Fruit fly (Drosophila melanogaster) whole organism, wandering third instar larva: ENCODE data around the gene CG43894.

Source experiments
- Abd-B ChIP-seq: fragments of >200 bp; optimal IDR thresholded peaks from 2 replicates; lab custom pipeline; 2017; ENCODE audit warnings: missing biosample characterization, missing genetic modification characterization
- CG32264 ChIP-seq: fragments of 200-800 bp; sonication (Bioruptor generic); optimal IDR thresholded peaks from 2 replicates; lab custom pipeline; 2016; ENCODE audit warnings: missing biosample characterization, missing genetic modification characterization
- CG9705 ChIP-seq: fragments of 200-800 bp; sonication (Bioruptor generic); optimal IDR thresholded peaks from 2 replicates; lab custom pipeline; 2018; ENCODE audit warnings: missing biosample characterization, mild to moderate bottlenecking, missing genetic modification characterization
- CrebA ChIP-seq: fragments of 200-800 bp; sonication (Bioruptor generic); optimal IDR thresholded peaks from 2 replicates; lab custom pipeline; 2016; ENCODE audit warnings: missing biosample characterization, mild to moderate bottlenecking, missing genetic modification characterization, borderline replicate concordance
- Dfd ChIP-seq: fragments of >200 bp; optimal IDR thresholded peaks from 2 replicates; lab custom pipeline; 2017; ENCODE audit warnings: missing biosample characterization, missing genetic modification characterization
- Dif ChIP-seq: fragments of 200-275, 200-300 bp; sonication (Bioruptor generic); optimal IDR thresholded peaks from 2 replicates; lab custom pipeline; 2018; ENCODE audit warnings: missing biosample characterization, missing genetic modification characterization; ENCODE audit not compliant: partially characterized antibody
- GATAd ChIP-seq: sonication (Bioruptor generic); optimal IDR thresholded peaks from 2 replicates; lab custom pipeline; 2016; ENCODE audit warnings: missing biosample characterization, missing genetic modification characterization
- HLH106 ChIP-seq: fragments of 200-800 bp; optimal IDR thresholded peaks from 3 replicates; lab custom pipeline; 2019; ENCODE audit warnings: missing biosample characterization, mild to moderate bottlenecking, missing genetic modification characterization, moderate library complexity
- Hnf4 ChIP-seq: fragments of 200-800 bp; sonication (Bioruptor generic); optimal IDR thresholded peaks from 2 replicates; lab custom pipeline; 2016; ENCODE audit warnings: missing biosample characterization, mild to moderate bottlenecking, missing genetic modification characterization
- Hr78 ChIP-seq: fragments of >200 bp; optimal IDR thresholded peaks from 2 replicates; lab custom pipeline; 2017; ENCODE audit warnings: missing biosample characterization, missing genetic modification characterization
- Hr83 ChIP-seq: fragments of 200-300 bp; sonication (Bioruptor generic); optimal IDR thresholded peaks from 2 replicates; lab custom pipeline; 2016; ENCODE audit warnings: missing biosample characterization, mild to moderate bottlenecking, missing genetic modification characterization, moderate library complexity; ENCODE audit not compliant: poor library complexity, severe bottlenecking
- Jra ChIP-seq: sonication (Bioruptor generic); optimal IDR thresholded peaks from 2 replicates; lab custom pipeline; 2016; ENCODE audit warnings: missing biosample characterization, missing genetic modification characterization
- Mio ChIP-seq: sonication (Bioruptor generic); optimal IDR thresholded peaks from 2 replicates; lab custom pipeline; 2016; ENCODE audit warnings: missing biosample characterization, missing genetic modification characterization
- Myc ChIP-seq: fragments of >200 bp; optimal IDR thresholded peaks from 2 replicates; lab custom pipeline; 2017
- N ChIP-seq: fragments of >200 bp; optimal IDR thresholded peaks from 2 replicates; lab custom pipeline; 2018; ENCODE audit warnings: missing biosample characterization, missing external identifiers, missing genetic modification characterization
- OdsH ChIP-seq: fragments of 200-800 bp; sonication (Bioruptor generic); optimal IDR thresholded peaks from 2 replicates; lab custom pipeline; 2016; ENCODE audit warnings: missing biosample characterization, mild to moderate bottlenecking, missing genetic modification characterization
- Rel ChIP-seq, 2 experiments: fragments of 200-800 bp; sonication (Bioruptor generic) in 1 of 2; optimal IDR thresholded peaks; 2 replicates in 1 of 2; 3 replicates in 1 of 2; lab custom pipeline; 2016 to 2019; ENCODE audit warnings: mild to moderate bottlenecking in 2 of 2, missing biosample characterization in 2 of 2, missing genetic modification characterization in 2 of 2, moderate library complexity in 1 of 2
- Sp1 ChIP-seq: fragments of 200-800 bp; sonication (Bioruptor generic); optimal IDR thresholded peaks from 3 replicates; lab custom pipeline; 2019; ENCODE audit warnings: missing biosample characterization, mild to moderate bottlenecking, missing genetic modification characterization, moderate library complexity
- Vsx2 ChIP-seq: fragments of 200-300, 225-300 bp; sonication (Bioruptor generic); optimal IDR thresholded peaks from 2 replicates; lab custom pipeline; 2018; ENCODE audit warnings: missing biosample characterization, missing genetic modification characterization; ENCODE audit not compliant: partially characterized antibody
- br ChIP-seq: fragments of 200-800 bp; sonication (Bioruptor generic); optimal IDR thresholded peaks from 2 replicates; lab custom pipeline; 2016; ENCODE audit warnings: missing biosample characterization, missing genetic modification characterization
- brk ChIP-seq: fragments of 200-800 bp; sonication (Bioruptor generic); optimal IDR thresholded peaks from 2 replicates; lab custom pipeline; 2016; ENCODE audit warnings: missing biosample characterization, mild to moderate bottlenecking, missing genetic modification characterization
- dl ChIP-seq, 2 experiments: fragments of 175-275, 200-275 bp in 1 of 2; fragments of 200-275 bp in 1 of 2; sonication (Bioruptor generic); optimal IDR thresholded peaks; lab custom pipeline; 2018; ENCODE audit warnings: mild to moderate bottlenecking in 2 of 2, missing biosample characterization in 2 of 2, missing genetic modification characterization in 2 of 2, moderate library complexity in 2 of 2; ENCODE audit not compliant: partially characterized antibody in 2 of 2, insufficient read depth in 1 of 2
- dmrt93B ChIP-seq: fragments of 200-800 bp; sonication (Bioruptor generic); optimal IDR thresholded peaks from 2 replicates; lab custom pipeline; 2018; ENCODE audit warnings: missing biosample characterization, mild to moderate bottlenecking, missing genetic modification characterization
- dsf ChIP-seq: sonication (Bioruptor generic); optimal IDR thresholded peaks from 2 replicates; lab custom pipeline; 2016; ENCODE audit warnings: missing biosample characterization, missing genetic modification characterization, borderline replicate concordance
- ey ChIP-seq: fragments of 200-800 bp; sonication (Bioruptor generic); optimal IDR thresholded peaks from 2 replicates; lab custom pipeline; 2016; ENCODE audit warnings: missing biosample characterization, missing genetic modification characterization
- foxo ChIP-seq, 2 experiments: fragments of 200-800 bp; sonication (Bioruptor generic); optimal IDR thresholded peaks; 2 replicates in 1 of 2; 3 replicates in 1 of 2; lab custom pipeline; 2016 to 2017; ENCODE audit warnings: missing biosample characterization in 2 of 2, missing genetic modification characterization in 2 of 2
- fru ChIP-seq: fragments of 200-800 bp; sonication (Bioruptor generic); optimal IDR thresholded peaks from 3 replicates; lab custom pipeline; 2016; ENCODE audit warnings: missing biosample characterization, mild to moderate bottlenecking, missing genetic modification characterization
- h ChIP-seq: fragments of 200-800 bp; sonication (Bioruptor generic); optimal IDR thresholded peaks from 3 replicates; lab custom pipeline; 2016; ENCODE audit warnings: missing biosample characterization, mild to moderate bottlenecking, missing genetic modification characterization
- jim ChIP-seq: fragments of 175-275, 200-325 bp; sonication (Bioruptor generic); optimal IDR thresholded peaks from 2 replicates; lab custom pipeline; 2016; ENCODE audit warnings: missing biosample characterization, mild to moderate bottlenecking, missing genetic modification characterization
- lola ChIP-seq: fragments of >200 bp; optimal IDR thresholded peaks from 2 replicates; lab custom pipeline; 2017; ENCODE audit warnings: missing biosample characterization, missing genetic modification characterization
- pan ChIP-seq: fragments of >200 bp; optimal IDR thresholded peaks from 2 replicates; lab custom pipeline; 2017
- psq ChIP-seq: fragments of 200-800 bp; sonication (Bioruptor generic); optimal IDR thresholded peaks from 3 replicates; lab custom pipeline; 2017; ENCODE audit warnings: missing biosample characterization, mild to moderate bottlenecking, missing genetic modification characterization, moderate library complexity
- rgr ChIP-seq: fragments of 200-800 bp; sonication (Bioruptor generic); optimal IDR thresholded peaks from 3 replicates; lab custom pipeline; 2016; ENCODE audit warnings: missing biosample characterization, mild to moderate bottlenecking, missing genetic modification characterization
- sage ChIP-seq: fragments of 200-800 bp; sonication (Bioruptor generic); optimal IDR thresholded peaks from 2 replicates; lab custom pipeline; 2016; ENCODE audit warnings: missing biosample characterization, mild to moderate bottlenecking, missing genetic modification characterization
- sv ChIP-seq: fragments of 200-800 bp; sonication (Bioruptor generic); optimal IDR thresholded peaks from 3 replicates; lab custom pipeline; 2016; ENCODE audit warnings: missing biosample characterization, missing genetic modification characterization
- tai ChIP-seq: sonication (Bioruptor generic); optimal IDR thresholded peaks from 2 replicates; lab custom pipeline; 2016; ENCODE audit warnings: missing biosample characterization, missing genetic modification characterization
- usp ChIP-seq: fragments of >200 bp; optimal IDR thresholded peaks from 2 replicates; lab custom pipeline; 2017; ENCODE audit warnings: missing biosample characterization, missing genetic modification characterization
- woc ChIP-seq: sonication (Bioruptor generic); optimal IDR thresholded peaks from 2 replicates; lab custom pipeline; 2016; ENCODE audit warnings: missing biosample characterization, mild to moderate bottlenecking, missing genetic modification characterization

The CG43894 gene

dm6 chr3L:12902579-12903228 is 13.1 kb downstream of the CG43894 start, which contains the start of gene CG12520:
CG12520 (minus strand) TSS chr3L:12902737.
- TF ChIP-seq CG32264 (GFP tag; lab: Kevin White, UChicago) (no peak), Myc (peak; percentile 40), brk (GFP tag; lab: Kevin White, UChicago) (peak; percentile 14)

dm6 chr3L:12903611-12904010 is 14.0 kb downstream of the CG43894 start, which contains the start of gene CG32117:
CG32117 (minus strand) TSS chr3L:12903711.
- TF ChIP-seq ey (GFP tag; lab: Kevin White, UChicago): no peak
- no peak for TF ChIP-seq Rel (GFP tag; optimal IDR thresholded peaks at IDR 0.05; lab: Kevin White, UChicago)
- no peak for TF ChIP-seq Rel (tag; optimal IDR thresholded peaks at IDR 0.05; lab: Kevin White, UChicago)
- TF ChIP-seq foxo (GFP tag; optimal IDR thresholded peaks at IDR 0.05; lab: Kevin White, UChicago): no peak
- no peak for TF ChIP-seq Hr83
- TF ChIP-seq jim (GFP tag; lab: Kevin White, UChicago): no peak
- no peak for TF ChIP-seq br (GFP tag; lab: Kevin White, UChicago)
- TF ChIP-seq woc (GFP tag; lab: Kevin White, UChicago): no peak
- no peak for TF ChIP-seq brk (GFP tag; lab: Kevin White, UChicago)
- TF ChIP-seq GATAd (GFP tag; lab: Kevin White, UChicago): no peak
- no peak for TF ChIP-seq N
- no peak for TF ChIP-seq lola (GFP tag; lab: Kevin White, UChicago)
- TF ChIP-seq OdsH (GFP tag; lab: Kevin White, UChicago): no peak
- TF ChIP-seq Jra (GFP tag; lab: Kevin White, UChicago): no peak
- no peak for TF ChIP-seq fru (GFP tag; lab: Kevin White, UChicago)
- TF ChIP-seq Abd-B (GFP tag; lab: Kevin White, UChicago): no peak
- no peak for TF ChIP-seq h
- no peak for TF ChIP-seq Myc
- TF ChIP-seq sv (GFP tag; lab: Kevin White, UChicago): no peak
- TF ChIP-seq Sp1 (GFP tag; lab: Kevin White, UChicago): no peak
- TF ChIP-seq dsf (GFP tag; lab: Kevin White, UChicago): no peak

- TF ChIP-seq Dfd (GFP tag; lab: Kevin White, UChicago) (no peak), CG9705 (GFP tag; lab: Kevin White, UChicago) (peak; percentile 90), woc (GFP tag; lab: Kevin White, UChicago) (peak; percentile 93), ey (GFP tag; lab: Kevin White, UChicago) (peak; percentile 98), lola (GFP tag; lab: Kevin White, UChicago) (no peak), tai (GFP tag; lab: Kevin White, UChicago) (peak; percentile 94), Myc (no peak), GATAd (GFP tag; lab: Kevin White, UChicago) (peak; percentile 80), brk (GFP tag; lab: Kevin White, UChicago) (peak; percentile 95), sv (GFP tag; lab: Kevin White, UChicago) (peak; percentile 88), dl (GFP tag; optimal IDR thresholded peaks at IDR 0.05; lab: Kevin White, UChicago; ENCODE audit: insufficient read depth in 1 of 2, partially characterized antibody in 2 of 2) (peak in 1 of 2 experiments; percentile 14), Rel (GFP tag; optimal IDR thresholded peaks at IDR 0.05; lab: Kevin White, UChicago) (peak; percentile 82), Rel (tag; optimal IDR thresholded peaks at IDR 0.05; lab: Kevin White, UChicago) (peak; percentile 85), pan (lab: Kevin White, UChicago) (peak; percentile 78), psq (GFP tag; lab: Kevin White, UChicago) (peak; percentile 95), CG32264 (GFP tag; lab: Kevin White, UChicago) (peak; percentile 95), br (GFP tag; lab: Kevin White, UChicago) (peak; percentile 96), Dif (GFP tag; lab: Kevin White, UChicago) (peak; percentile 46), fru (GFP tag; lab: Kevin White, UChicago) (peak; percentile 97), rgr (GFP tag; lab: Kevin White, UChicago) (peak; percentile 99), dsf (GFP tag; lab: Kevin White, UChicago) (peak; percentile 81), Hnf4 (peak; percentile 98), Hr83 (peak; percentile 28), OdsH (GFP tag; lab: Kevin White, UChicago) (peak; percentile 99), foxo (GFP tag; optimal IDR thresholded peaks at IDR 0.05; lab: Kevin White, UChicago) (peak; percentile 91 to 98), h (peak; percentile 99), sage (peak; percentile 95), Mio (GFP tag; lab: Kevin White, UChicago) (peak; percentile 81), usp (GFP tag; lab: Kevin White, UChicago) (no peak), Sp1 (GFP tag; lab: Kevin White, UChicago) (peak; percentile 96), N (no peak), Abd-B (GFP tag; lab: Kevin White, UChicago) (no peak), jim (GFP tag; lab: Kevin White, UChicago) (peak; percentile 0), HLH106 (tag; lab: Kevin White, UChicago) (peak; percentile 98), dmrt93B (GFP tag; lab: Kevin White, UChicago) (peak; percentile 93), CrebA (GFP tag; lab: Kevin White, UChicago) (peak; percentile 84), Hr78 (GFP tag; lab: Kevin White, UChicago) (no peak), Jra (GFP tag; lab: Kevin White, UChicago) (peak; percentile 91), Vsx2 (GFP tag; lab: Kevin White, UChicago) (no peak)
These were observed 24.2 kb downstream of the CG43894 start, which contains the start of gene CG32115 for dm6 chr3L:12913609-12914266. CG32115 (minus strand) TSS chr3L:12913646.
